Worm (Caenorhabditis elegans) whole organism, L4/young adult: ENCODE results near the gene wsp-1.

Source experiments
- W03F9.2 ChIP-seq: fragments of 150-350 bp; optimal IDR thresholded peaks from 2 replicates; lab custom pipeline; 2014; ENCODE audit warnings: missing biosample characterization, missing genetic modification characterization
- dao-5 ChIP-seq: sonication (generic microtip); optimal IDR thresholded peaks from 2 replicates; lab custom pipeline; 2016; ENCODE audit warnings: missing genotype, missing genetic modification characterization, moderate library complexity, missing compliant biosample characterization
- him-1 ChIP-seq: sonication (generic microtip); optimal IDR thresholded peaks from 2 replicates; lab custom pipeline; 2016; ENCODE audit warnings: missing genotype, missing genetic modification reagents, missing genetic modification characterization, missing compliant biosample characterization

- no peak for TF ChIP-seq dao-5
- TF ChIP-seq W03F9.2 (tag; lab: Kevin White, UChicago): no peak
- TF ChIP-seq him-1 (tag; lab: Kevin White, UChicago): no peak
Measured at ce11 chrIV:8234088-8234496, 35.3 kb upstream of the wsp-1 start.
